Fruit fly (Drosophila melanogaster) Kc167 (cell line): ENCODE measurements around the gene ERp44.

ENCODE experiments used
- psq ChIP-seq: fragments of >200 bp; optimal IDR thresholded peaks from 2 replicates; lab custom pipeline; 2017; ENCODE audit warnings: missing external identifiers
- ttk ChIP-seq: sonication (Bioruptor generic); optimal IDR thresholded peaks from 2 replicates; lab custom pipeline; 2017; ENCODE audit warnings: missing external identifiers

- TF ChIP-seq ttk (lab: Kevin White, UChicago): no peak
- TF ChIP-seq psq (lab: Kevin White, UChicago): no peak
Measured at dm6 chrX:16309764-16310163, 12.2 kb upstream of the ERp44 start.
